Worm (Caenorhabditis elegans) whole organism, midembryonic: ENCODE measurements around the gene T27A10.2.

ENCODE experiments used
- tab-1 ChIP-seq: fragments of 200-800 bp; sonication (Bioruptor generic); IDR thresholded peaks from 2 replicates; pipeline ENCODE4 v1.3.6; 2022; ENCODE audit warnings: missing genetic modification characterization, missing compliant biosample characterization
- ztf-29 ChIP-seq: fragments of 200-800 bp; sonication (Bioruptor generic); IDR thresholded peaks from 2 replicates; pipeline ENCODE4 v1.3.6; 2022; ENCODE audit warnings: missing genetic modification reagents, missing genetic modification characterization, missing compliant biosample characterization

DNA sequence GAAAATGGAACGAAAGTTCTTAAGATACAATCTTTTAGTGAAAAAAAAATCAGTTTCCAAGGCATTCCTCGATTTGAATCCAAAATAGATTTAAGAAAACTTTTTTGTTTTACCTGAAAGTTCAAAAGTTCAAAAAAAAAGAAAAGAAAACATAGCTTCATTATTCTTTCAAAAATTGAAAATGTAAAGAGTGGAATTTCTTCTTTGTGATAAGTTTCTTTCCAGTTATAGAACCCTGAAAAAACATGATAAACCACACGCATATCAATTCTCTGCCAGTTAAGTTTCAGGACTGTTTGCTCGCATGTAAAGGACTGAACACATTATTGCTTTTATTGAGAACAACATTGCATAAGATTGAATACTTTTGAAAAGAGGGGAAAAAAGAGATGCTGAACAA lies 26.0 kb downstream of the T27A10.2 start:
- TF ChIP-seq ztf-29 = no peak
- no peak for TF ChIP-seq tab-1 (GFP tag; lab: Robert Waterston, UW)
